Fruit fly (Drosophila melanogaster): ENCODE data around the gene PTPMT1.

PTPMT1 gene

dm6 chr3R:23787632-23787960 is 29.5 kb downstream of the PTPMT1 start:
- TF ChIP-seq tll (GFP tag; optimal IDR thresholded peaks at IDR 0.05) (peak in 1 of 2 experiments; percentile 82), kni (GFP tag; optimal IDR thresholded peaks at IDR 0.05) (peak; percentile 53), Stat92E (GFP tag; optimal IDR thresholded peaks at IDR 0.05) (peak in 1 of 3 experiments; percentile 21), CG11456 (GFP tag; IDR thresholded peaks at IDR 0.05) (no peak), gcm (GFP tag; optimal IDR thresholded peaks at IDR 0.05) (peak; percentile 18), CG12155 (GFP tag; optimal IDR thresholded peaks at IDR 0.05) (no peak), Kr (GFP tag; optimal IDR thresholded peaks at IDR 0.05) (peak; percentile 75)

- TF ChIP-seq TFAM (GFP tag; optimal IDR thresholded peaks at IDR 0.05), result no peak
- TF ChIP-seq CG12769 (tag; optimal IDR thresholded peaks at IDR 0.05), result peak; percentile 55
- no peak for TF ChIP-seq Hr3 (GFP tag; optimal IDR thresholded peaks at IDR 0.05)
- no peak for TF ChIP-seq bigmax (GFP tag; optimal IDR thresholded peaks at IDR 0.05)
- no peak for TF ChIP-seq CG10209 (GFP tag; optimal IDR thresholded peaks at IDR 0.05)
- 0 out of 3 replicates have a peak, but pooled peaks have one; percentile 4 for TF ChIP-seq ken (GFP tag; IDR thresholded peaks at IDR 0.05)
- no peak for TF ChIP-seq CG11398 (GFP tag; optimal IDR thresholded peaks at IDR 0.05)
- TF ChIP-seq pzg (GFP tag; optimal IDR thresholded peaks at IDR 0.05), result no peak
- TF ChIP-seq Lhr (GFP tag; optimal IDR thresholded peaks at IDR 0.05), result no peak
- TF ChIP-seq CG3995 (GFP tag; optimal IDR thresholded peaks at IDR 0.05), result no peak
- peak; percentile 19 for TF ChIP-seq phol (tag; optimal IDR thresholded peaks at IDR 0.05)
- no peak for TF ChIP-seq CG8478 (optimal IDR thresholded peaks at IDR 0.05)
- TF ChIP-seq HmgZ (tag; optimal IDR thresholded peaks at IDR 0.05), result no peak
- TF ChIP-seq eyg (GFP tag; optimal IDR thresholded peaks at IDR 0.05), result no peak
- no peak for TF ChIP-seq CG15601 (tag; optimal IDR thresholded peaks at IDR 0.05)
- TF ChIP-seq Side (GFP tag; optimal IDR thresholded peaks at IDR 0.05), result no peak
- no peak for TF ChIP-seq ap (GFP tag; IDR thresholded peaks at IDR 0.05)
- TF ChIP-seq luna (GFP tag; optimal IDR thresholded peaks at IDR 0.05), result no peak
- TF ChIP-seq Lim3 (GFP tag; IDR thresholded peaks at IDR 0.05), result no peak
- peak; percentile 61 for TF ChIP-seq Atf6 (GFP tag; IDR thresholded peaks at IDR 0.05)
- no peak for TF ChIP-seq Atf3 (GFP tag; optimal IDR thresholded peaks at IDR 0.05)
- no peak for TF ChIP-seq Lpt (GFP tag; optimal IDR thresholded peaks at IDR 0.05)
- TF ChIP-seq CG1529 (GFP tag; optimal IDR thresholded peaks at IDR 0.05), result no peak
- no peak for TF ChIP-seq Poxn (GFP tag; IDR thresholded peaks at IDR 0.05)
- no peak for TF ChIP-seq Dref (GFP tag; IDR thresholded peaks at IDR 0.05)
- TF ChIP-seq CrebB (tag; optimal IDR thresholded peaks at IDR 0.05), result no peak
- peak; percentile 14 for TF ChIP-seq lilli (GFP tag; optimal IDR thresholded peaks at IDR 0.05)
- TF ChIP-seq chn (GFP tag; optimal IDR thresholded peaks at IDR 0.05), result no peak
- no peak for TF ChIP-seq ranshi (GFP tag; IDR thresholded peaks at IDR 0.05)
- no peak for TF ChIP-seq Hand (GFP tag; optimal IDR thresholded peaks at IDR 0.05)
- no peak for TF ChIP-seq ase (GFP tag; IDR thresholded peaks at IDR 0.05)
- no peak for TF ChIP-seq dan (GFP tag; IDR thresholded peaks at IDR 0.05)
- TF ChIP-seq zen2 (GFP tag; IDR thresholded peaks at IDR 0.05; ENCODE audit: partially characterized antibody), result no peak
- TF ChIP-seq HmgD (GFP tag; optimal IDR thresholded peaks at IDR 0.05), result no peak
- TF ChIP-seq Scr (GFP tag; IDR thresholded peaks at IDR 0.05; ENCODE audit: partially characterized antibody), result no peak
- TF ChIP-seq da (GFP tag; optimal IDR thresholded peaks at IDR 0.05), result no peak
- no peak for TF ChIP-seq PHDP (tag; optimal IDR thresholded peaks at IDR 0.05)
- no peak for TF ChIP-seq exex (tag; optimal IDR thresholded peaks at IDR 0.05)
- peak; percentile 16; the same call in 1 of the 2 replicates for TF ChIP-seq HLH3B (GFP tag; IDR thresholded peaks at IDR 0.05)
- TF ChIP-seq CG2875 (GFP tag; optimal IDR thresholded peaks at IDR 0.05), result no peak
- no peak for TF ChIP-seq CG30431 (GFP tag; optimal IDR thresholded peaks at IDR 0.05)
- TF ChIP-seq NfI (GFP tag; optimal IDR thresholded peaks at IDR 0.05), result no peak
- no peak for TF ChIP-seq Nf-YA (GFP tag; IDR thresholded peaks at IDR 0.05)
Measured at dm6 chr3R:23788406-23789021, 30.4 kb downstream of the PTPMT1 start.
